Worm (Caenorhabditis elegans) whole organism, L1 larva: ENCODE measurements around the gene K07H8.2.

Experiments used
- F16B12.6 ChIP-seq: fragments of 150-350 bp; optimal IDR thresholded peaks from 2 replicates; lab custom pipeline; 2014; ENCODE audit warnings: missing biosample characterization, missing genetic modification characterization
- ceh-82 ChIP-seq, 3 experiments: fragments of 150-350 bp in 1 of 3; sonication (generic microtip) in 2 of 3; optimal IDR thresholded peaks; 2 replicates each; lab custom pipeline; 2014 to 2017; ENCODE audit warnings: missing biosample characterization in 3 of 3, missing genetic modification characterization in 3 of 3
- elt-2 ChIP-seq: sonication (generic microtip); optimal IDR thresholded peaks from 2 replicates; lab custom pipeline; 2016; ENCODE audit warnings: missing genetic modification characterization, mild to moderate bottlenecking, inconsistent platforms, missing compliant biosample characterization, missing genetic modification reagents
- elt-3 ChIP-seq, 6 experiments: fragments of 150-350 bp in 1 of 6; sonication (generic microtip); optimal IDR thresholded peaks; 2 replicates each; lab custom pipeline; 2017 to 2018; ENCODE audit warnings: missing biosample characterization in 6 of 6, missing genetic modification characterization in 6 of 6, inconsistent platforms in 1 of 6
- fkh-10 ChIP-seq: sonication (generic microtip); optimal IDR thresholded peaks from 2 replicates; lab custom pipeline; 2017; ENCODE audit warnings: missing biosample characterization, missing genetic modification reagents, missing genetic modification characterization
- lsy-2 ChIP-seq, 2 experiments: fragments of 150-350 bp; optimal IDR thresholded peaks; 2 replicates each; lab custom pipeline; 2014; ENCODE audit warnings: missing biosample characterization in 2 of 2, missing genetic modification characterization in 2 of 2
- nhr-11 ChIP-seq: fragments of 150-350 bp; optimal IDR thresholded peaks from 2 replicates; lab custom pipeline; 2014; ENCODE audit warnings: missing biosample characterization, missing genetic modification characterization
- nhr-77 ChIP-seq: fragments of 150-350 bp; optimal IDR thresholded peaks from 2 replicates; lab custom pipeline; 2014; ENCODE audit warnings: missing biosample characterization, missing genetic modification characterization
- snu-23 ChIP-seq: sonication (generic microtip); optimal IDR thresholded peaks from 2 replicates; lab custom pipeline; 2016; ENCODE audit warnings: missing genetic modification characterization, missing compliant biosample characterization
- tlp-1 ChIP-seq: fragments of 150-350 bp; optimal IDR thresholded peaks from 2 replicates; lab custom pipeline; 2014; ENCODE audit warnings: missing biosample characterization, missing genetic modification characterization
- unc-62 ChIP-seq: fragments of 150-350 bp; optimal IDR thresholded peaks from 2 replicates; lab custom pipeline; 2014; ENCODE audit warnings: missing biosample characterization, missing genetic modification reagents, missing genetic modification characterization

DNA sequence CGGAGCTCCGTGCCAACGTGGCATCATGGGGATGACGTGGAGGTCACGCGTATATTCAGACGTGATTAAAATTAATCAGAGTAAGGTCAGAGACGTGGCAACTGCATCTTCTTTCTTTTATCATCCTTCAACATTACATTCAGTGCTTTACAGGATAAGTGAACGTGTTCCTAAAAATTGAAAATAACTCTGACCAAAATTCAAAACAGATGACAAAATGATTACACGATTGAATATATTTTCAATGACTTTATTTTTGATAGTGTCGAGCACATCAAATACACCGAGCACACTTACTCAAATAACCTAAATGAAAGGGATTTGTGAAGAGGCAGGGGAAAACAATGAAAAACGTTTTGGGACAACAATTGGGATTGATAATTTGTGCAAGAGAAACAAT is 5.0 kb upstream of the K07H8.2 start, which contains the start of gene K07H8.9:
- TF ChIP-seq F16B12.6 (tag; lab: Kevin White, UChicago) (no peak), nhr-77 (tag; lab: Kevin White, UChicago) (no peak), fkh-10 (GFP tag; lab: Kevin White, UChicago) (no peak), nhr-11 (no peak), ceh-82 (tag; optimal IDR thresholded peaks at IDR 0.05; lab: Kevin White, UChicago) (no peak), elt-2 (tag; lab: Kevin White, UChicago) (no peak), unc-62 (GFP tag; lab: Kevin White, UChicago) (no peak), lsy-2 (tag; optimal IDR thresholded peaks at IDR 0.05; lab: Kevin White, UChicago) (no peak), snu-23 (GFP tag; lab: Kevin White, UChicago) (no peak), tlp-1 (tag; lab: Kevin White, UChicago) (no peak), elt-3 (tag; optimal IDR thresholded peaks at IDR 0.05; lab: Kevin White, UChicago) (no peak)
